Fruit fly (Drosophila melanogaster): ENCODE results near the gene CG43074.

DNA sequence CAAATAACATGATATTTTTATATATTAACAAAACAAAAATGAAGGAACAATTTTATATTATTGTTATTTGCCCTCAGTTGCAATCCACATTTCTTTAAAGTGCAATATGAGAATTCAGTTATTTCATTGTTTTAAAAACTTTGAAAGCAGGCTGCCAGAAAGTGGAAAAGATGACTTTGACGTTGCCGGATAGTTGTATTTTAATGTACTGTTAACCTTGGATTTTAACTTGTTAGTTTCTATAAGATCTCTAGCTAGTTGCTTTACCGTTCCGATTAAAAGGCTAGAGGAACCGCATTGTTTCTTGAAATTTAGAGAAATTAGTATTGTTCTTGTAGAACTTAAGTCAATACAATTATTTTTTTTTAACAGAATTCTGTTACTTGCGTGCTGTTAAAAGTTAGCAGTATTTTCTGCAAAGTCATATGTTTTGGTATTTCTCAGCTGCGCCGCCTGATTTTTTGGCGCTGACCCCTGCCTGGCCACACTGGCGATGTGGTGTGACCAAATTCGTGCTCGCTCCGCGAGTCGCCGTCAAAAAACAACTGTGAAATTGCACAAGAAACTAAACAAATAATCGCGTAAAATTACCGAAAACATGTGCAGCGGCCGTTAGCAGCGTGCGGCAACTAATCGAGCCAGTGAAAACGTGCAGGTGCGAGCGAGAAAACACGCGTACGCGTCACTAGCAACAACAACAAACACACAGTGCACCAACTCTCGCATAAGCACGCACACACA, 31.0 kb upstream of the CG43074 start, which contains the start of gene Eip63E:
- TF ChIP-seq CG8478 (optimal IDR thresholded peaks at IDR 0.05), result no peak
- peak in 1 of 2 experiments; percentile 10 for TF ChIP-seq CTCF (optimal IDR thresholded peaks at IDR 0.05)
